Fruit fly (Drosophila melanogaster) whole organism, embryonic: ENCODE measurements around the gene CG46314.
A peak's percentile ranks its signal among the peaks of the same experiment; 100 is the strongest.

Experiments used
- B-H1 ChIP-seq: fragments of 200-800 bp; sonication (Bioruptor generic); IDR thresholded peaks from 3 replicates; pipeline ENCODE4 v1.3.6; 2022; ENCODE audit warnings: missing biosample characterization, missing genetic modification characterization
- CG10147 ChIP-seq: fragments of 200-800 bp; sonication (Bioruptor generic); optimal IDR thresholded peaks from 2 replicates; lab custom pipeline; 2019; ENCODE audit warnings: missing biosample characterization, mild to moderate bottlenecking, missing genetic modification characterization, moderate library complexity
- CG10209 ChIP-seq: fragments of 200-800 bp; sonication (Bioruptor generic); optimal IDR thresholded peaks from 3 replicates; lab custom pipeline; 2017; ENCODE audit warnings: missing biosample characterization, mild to moderate bottlenecking, missing genetic modification characterization, missing genetic modification reagents
- CG10654 ChIP-seq: fragments of 200-800 bp; sonication (Bioruptor generic); optimal IDR thresholded peaks from 2 replicates; lab custom pipeline; 2016; ENCODE audit warnings: missing biosample characterization, missing genetic modification characterization
- CG11093 ChIP-seq: fragments of 200-800 bp; sonication (Bioruptor generic); IDR thresholded peaks from 3 replicates; pipeline ENCODE4 v1.3.6; 2022; ENCODE audit warnings: missing biosample characterization, missing genetic modification characterization
- CG11398 ChIP-seq: fragments of 200-800 bp; sonication (Bioruptor generic); optimal IDR thresholded peaks from 2 replicates; lab custom pipeline; 2016; ENCODE audit warnings: missing biosample characterization, missing genetic modification characterization
- CG11560 ChIP-seq: fragments of 200-800 bp; sonication (Bioruptor generic); IDR thresholded peaks from 3 replicates; pipeline ENCODE4 v1.3.6; 2022; ENCODE audit warnings: missing biosample characterization, missing genetic modification characterization
- CG11723 ChIP-seq: fragments of 200-800 bp; sonication (Bioruptor generic); optimal IDR thresholded peaks from 2 replicates; lab custom pipeline; 2017; ENCODE audit warnings: missing biosample characterization, mild to moderate bottlenecking, missing genetic modification characterization
- CG12769 ChIP-seq: fragments of 200-800 bp; sonication (Bioruptor generic); optimal IDR thresholded peaks from 2 replicates; lab custom pipeline; 2019; ENCODE audit warnings: missing biosample characterization, mild to moderate bottlenecking, missing genetic modification characterization, moderate library complexity
- CG14667 ChIP-seq: fragments of 200-800 bp; sonication (Bioruptor generic); IDR thresholded peaks from 2 replicates; pipeline ENCODE4 v1.3.6; 2022; ENCODE audit warnings: missing biosample characterization, missing genetic modification characterization
- CG15011 ChIP-seq: fragments of 200-800 bp; sonication (Bioruptor generic); optimal IDR thresholded peaks from 3 replicates; lab custom pipeline; 2018; ENCODE audit warnings: missing biosample characterization, mild to moderate bottlenecking, missing genetic modification characterization
- CG1647 ChIP-seq: fragments of 200-800 bp; sonication (Bioruptor generic); optimal IDR thresholded peaks from 3 replicates; lab custom pipeline; 2016; ENCODE audit warnings: missing biosample characterization, missing genetic modification characterization
- CG17328 ChIP-seq: fragments of 200-800 bp; sonication (Bioruptor generic); IDR thresholded peaks from 2 replicates; pipeline ENCODE4 v1.3.6; 2022; ENCODE audit warnings: missing biosample characterization, missing genetic modification characterization
- CG31388 ChIP-seq: fragments of 200-800 bp; sonication (Bioruptor generic); optimal IDR thresholded peaks from 2 replicates; lab custom pipeline; 2016; ENCODE audit warnings: missing biosample characterization, missing genetic modification characterization
- CG32532 ChIP-seq: fragments of 200-800 bp; sonication (Bioruptor generic); IDR thresholded peaks from 2 replicates; pipeline ENCODE4 v1.3.6; 2022; ENCODE audit warnings: missing biosample characterization, missing genetic modification characterization
- CG4328 ChIP-seq: fragments of 200-800 bp; sonication (Bioruptor generic); optimal IDR thresholded peaks from 3 replicates; lab custom pipeline; 2017; ENCODE audit warnings: missing biosample characterization, missing genetic modification reagents, missing genetic modification characterization
- CG4404 ChIP-seq: fragments of 200-800 bp; sonication (Bioruptor generic); IDR thresholded peaks from 2 replicates; pipeline ENCODE4 v1.3.6; 2022; ENCODE audit warnings: missing biosample characterization, missing genetic modification characterization
- CG4424 ChIP-seq: fragments of 200-800 bp; sonication (Bioruptor generic); optimal IDR thresholded peaks from 3 replicates; lab custom pipeline; 2016; ENCODE audit warnings: missing biosample characterization, missing genetic modification characterization
- CG6791 ChIP-seq: fragments of 200-800 bp; sonication (Bioruptor generic); IDR thresholded peaks from 3 replicates; pipeline ENCODE4 v1.3.6; 2022; ENCODE audit warnings: missing biosample characterization, missing genetic modification characterization; ENCODE audit not compliant: partially characterized antibody
- CG8944 ChIP-seq: fragments of 200-800 bp; sonication (Bioruptor generic); optimal IDR thresholded peaks from 3 replicates; lab custom pipeline; 2016; ENCODE audit warnings: missing biosample characterization, missing genetic modification characterization
- CG9727 ChIP-seq: fragments of 200-800 bp; sonication (Bioruptor generic); optimal IDR thresholded peaks from 3 replicates; lab custom pipeline; 2017; ENCODE audit warnings: missing biosample characterization, mild to moderate bottlenecking, missing genetic modification characterization
- CG9876 ChIP-seq: fragments of 200-800 bp; sonication (Bioruptor generic); optimal IDR thresholded peaks from 2 replicates; lab custom pipeline; 2016; ENCODE audit warnings: missing biosample characterization, missing genetic modification characterization
- CG9932 ChIP-seq: fragments of 200-800 bp; sonication (Bioruptor generic); IDR thresholded peaks from 2 replicates; pipeline ENCODE4 v1.3.6; 2022; ENCODE audit warnings: missing biosample characterization, missing genetic modification characterization
- D19B ChIP-seq: fragments of 200-800 bp; sonication (Bioruptor generic); optimal IDR thresholded peaks from 2 replicates; lab custom pipeline; 2017; ENCODE audit warnings: missing biosample characterization, mild to moderate bottlenecking, missing genetic modification characterization
- Dll ChIP-seq: fragments of 200-800 bp; sonication (Bioruptor generic); IDR thresholded peaks from 4 replicates; pipeline ENCODE4 v1.3.6; 2022; ENCODE audit warnings: missing biosample characterization, missing genetic modification characterization; ENCODE audit not compliant: partially characterized antibody
- Dp ChIP-seq: fragments of 200-800 bp; sonication (Bioruptor generic); optimal IDR thresholded peaks from 2 replicates; lab custom pipeline; 2018; ENCODE audit warnings: missing biosample characterization, mild to moderate bottlenecking, missing genetic modification characterization, moderate library complexity
- HLH54F ChIP-seq: fragments of 200-800 bp; sonication (Bioruptor generic); optimal IDR thresholded peaks from 3 replicates; lab custom pipeline; 2016; ENCODE audit warnings: missing biosample characterization, missing genetic modification characterization
- Lhr ChIP-seq: fragments of 200-800 bp; sonication (Bioruptor generic); optimal IDR thresholded peaks from 3 replicates; lab custom pipeline; 2017; ENCODE audit warnings: mild to moderate bottlenecking, missing biosample characterization, missing genetic modification reagents, missing genetic modification characterization
- NC2α ChIP-seq: fragments of 200-800 bp; sonication (Bioruptor generic); optimal IDR thresholded peaks from 2 replicates; lab custom pipeline; 2016; ENCODE audit warnings: missing biosample characterization, missing genetic modification characterization
- Rfx ChIP-seq: fragments of 200-800 bp; sonication (Bioruptor generic); IDR thresholded peaks from 2 replicates; pipeline ENCODE4 v1.3.6; 2022; ENCODE audit warnings: missing biosample characterization, missing genetic modification characterization
- Scr ChIP-seq: fragments of 200-800 bp; sonication (Bioruptor generic); IDR thresholded peaks from 2 replicates; pipeline ENCODE4 v1.3.6; 2022; ENCODE audit warnings: missing biosample characterization, missing genetic modification characterization; ENCODE audit not compliant: partially characterized antibody
- Sin3A ChIP-seq: fragments of >200 bp; optimal IDR thresholded peaks from 2 replicates; lab custom pipeline; 2018
- Trl ChIP-seq, 3 experiments: fragments of >200 bp in 2 of 3; fragments of 200-800 bp in 1 of 3; sonication (Bioruptor generic) in 1 of 3; optimal IDR thresholded peaks; 2 replicates in 1 of 3; 3 replicates in 2 of 3; lab custom pipeline; 2016 to 2017; ENCODE audit warnings: missing biosample characterization in 1 of 3, missing genetic modification characterization in 1 of 3
- ap ChIP-seq: fragments of 200-800 bp; sonication (Bioruptor generic); IDR thresholded peaks from 2 replicates; pipeline ENCODE4 v1.3.6; 2022; ENCODE audit warnings: missing biosample characterization, missing genetic modification characterization
- bigmax ChIP-seq: fragments of 200-800 bp; sonication (Bioruptor generic); optimal IDR thresholded peaks from 2 replicates; lab custom pipeline; 2018; ENCODE audit warnings: missing biosample characterization, mild to moderate bottlenecking, missing genetic modification characterization
- br ChIP-seq: fragments of >200 bp; optimal IDR thresholded peaks from 2 replicates; lab custom pipeline; 2017
- chn ChIP-seq: fragments of 200-800 bp; sonication (Bioruptor generic); optimal IDR thresholded peaks from 2 replicates; lab custom pipeline; 2016; ENCODE audit warnings: missing biosample characterization, missing genetic modification characterization
- danr ChIP-seq: fragments of 200-800 bp; sonication (Bioruptor generic); IDR thresholded peaks from 2 replicates; pipeline ENCODE4 v1.3.6; 2022; ENCODE audit warnings: missing biosample characterization, missing genetic modification characterization
- fd102C ChIP-seq: fragments of 200-800 bp; sonication (Bioruptor generic); optimal IDR thresholded peaks from 2 replicates; lab custom pipeline; 2018; ENCODE audit warnings: missing biosample characterization, mild to moderate bottlenecking, missing genetic modification characterization, moderate library complexity
- fu2 ChIP-seq: fragments of 200-800 bp; sonication (Bioruptor generic); optimal IDR thresholded peaks from 2 replicates; lab custom pipeline; 2016; ENCODE audit warnings: missing biosample characterization, missing genetic modification characterization
- gro ChIP-seq: fragments of 200-800 bp; sonication (Bioruptor generic); optimal IDR thresholded peaks from 2 replicates; lab custom pipeline; 2016; ENCODE audit warnings: missing biosample characterization, missing genetic modification characterization
- jumu ChIP-seq: fragments of 200-800 bp; sonication (Bioruptor generic); optimal IDR thresholded peaks from 3 replicates; lab custom pipeline; 2016; ENCODE audit warnings: missing biosample characterization, missing genetic modification characterization
- pfk ChIP-seq: fragments of 200-800 bp; sonication (Bioruptor generic); optimal IDR thresholded peaks from 2 replicates; lab custom pipeline; 2018; ENCODE audit warnings: missing biosample characterization, mild to moderate bottlenecking, missing genetic modification characterization, moderate library complexity
- pnt ChIP-seq: fragments of 200-800 bp; sonication (Bioruptor generic); optimal IDR thresholded peaks from 3 replicates; lab custom pipeline; 2016; ENCODE audit warnings: missing biosample characterization, missing genetic modification characterization
- prd ChIP-seq, 3 experiments: fragments of >200 bp in 2 of 3; fragments of 200-800 bp in 1 of 3; sonication (Bioruptor generic) in 1 of 3; optimal IDR thresholded peaks in 2 of 3; IDR thresholded peaks in 1 of 3; 2 replicates in 2 of 3; 3 replicates in 1 of 3; pipeline versions ENCODE4 v1.3.6 to Lab custom; 2017 to 2022; ENCODE audit warnings: missing biosample characterization in 1 of 3, missing genetic modification characterization in 1 of 3
- salm ChIP-seq: fragments of 200-800 bp; sonication (Bioruptor generic); optimal IDR thresholded peaks from 2 replicates; lab custom pipeline; 2018; ENCODE audit warnings: missing biosample characterization, mild to moderate bottlenecking, missing genetic modification characterization
- sc ChIP-seq, 3 experiments: fragments of >200 bp in 2 of 3; fragments of 200-800 bp in 1 of 3; sonication (Bioruptor generic) in 1 of 3; optimal IDR thresholded peaks; 2 replicates in 2 of 3; 3 replicates in 1 of 3; lab custom pipeline; 2017; ENCODE audit warnings: mild to moderate bottlenecking in 1 of 3, missing biosample characterization in 1 of 3, missing genetic modification characterization in 1 of 3, missing genetic modification reagents in 1 of 3
- sim ChIP-seq: fragments of 200-800 bp; sonication (Bioruptor generic); IDR thresholded peaks from 2 replicates; pipeline ENCODE4 v1.3.6; 2022; ENCODE audit warnings: missing biosample characterization, missing genetic modification characterization
- slp2 ChIP-seq: fragments of 200-800 bp; sonication (Bioruptor generic); optimal IDR thresholded peaks from 2 replicates; lab custom pipeline; 2016; ENCODE audit warnings: missing biosample characterization, missing genetic modification characterization
- zfh1 ChIP-seq: fragments of 200-800 bp; sonication (Bioruptor generic); IDR thresholded peaks from 3 replicates; pipeline ENCODE4 v1.3.6; 2022; ENCODE audit warnings: missing biosample characterization, missing genetic modification characterization
- zfh2 ChIP-seq: fragments of 200-800 bp; sonication (Bioruptor generic); optimal IDR thresholded peaks from 2 replicates; lab custom pipeline; 2016; ENCODE audit warnings: missing biosample characterization, missing genetic modification characterization

CG46314 gene

dm6 chr2L:21344203-21344753 is 30.1 kb downstream of the CG46314 start, which contains the start of gene Tsp39D (continued):
- TF ChIP-seq CG10209 (GFP tag; lab: Kevin White, UChicago): no peak
- TF ChIP-seq fu2 (GFP tag; lab: Kevin White, UChicago): no peak
- no peak for TF ChIP-seq HLH54F
- no peak for TF ChIP-seq CG11093 (GFP tag; lab: Robert Waterston, UW)
- TF ChIP-seq pfk: no peak
- no peak for TF ChIP-seq salm (tag; lab: Kevin White, UChicago)
- no peak for TF ChIP-seq CG9932 (GFP tag; lab: Robert Waterston, UW)
- TF ChIP-seq CG4328 (GFP tag; lab: Kevin White, UChicago): no peak
- TF ChIP-seq CG4424 (GFP tag; lab: Kevin White, UChicago): no peak
- TF ChIP-seq fd102C (GFP tag; lab: Kevin White, UChicago): no peak
- no peak for TF ChIP-seq gro (GFP tag; lab: Kevin White, UChicago)
- no peak for TF ChIP-seq CG8944 (GFP tag; lab: Kevin White, UChicago)
- no peak for TF ChIP-seq CG11398 (GFP tag; lab: Kevin White, UChicago)
- no peak for TF ChIP-seq Trl (optimal IDR thresholded peaks at IDR 0.05; lab: Kevin White, UChicago)
- TF ChIP-seq Trl (GFP tag; optimal IDR thresholded peaks at IDR 0.05; lab: Kevin White, UChicago): no peak
- no peak for TF ChIP-seq pnt (GFP tag; lab: Kevin White, UChicago)
- no peak for TF ChIP-seq CG10654 (GFP tag; lab: Kevin White, UChicago)
- TF ChIP-seq Dll (GFP tag; lab: Robert Waterston, UW): peak; percentile 89
- TF ChIP-seq Rfx (GFP tag; lab: Robert Waterston, UW): no peak
- no peak for TF ChIP-seq CG9727 (GFP tag; lab: Kevin White, UChicago)
- no peak for TF ChIP-seq D19B (GFP tag; lab: Kevin White, UChicago)
- no peak for TF ChIP-seq danr (GFP tag; lab: Robert Waterston, UW)
- TF ChIP-seq CG1647 (GFP tag; lab: Kevin White, UChicago): no peak
- TF ChIP-seq CG17328 (GFP tag; lab: Robert Waterston, UW): no peak
- no peak for TF ChIP-seq chn (GFP tag; lab: Kevin White, UChicago)
- no peak for TF ChIP-seq CG11723 (GFP tag; lab: Kevin White, UChicago)
- TF ChIP-seq CG11560 (tag; lab: Robert Waterston, UW): no peak
- TF ChIP-seq Dp (GFP tag; lab: Kevin White, UChicago): peak; percentile 68
- no peak for TF ChIP-seq bigmax (GFP tag; lab: Kevin White, UChicago)
- no peak for TF ChIP-seq CG32532 (GFP tag; lab: Robert Waterston, UW)
- TF ChIP-seq jumu: peak; percentile 41
- no peak for TF ChIP-seq CG4404
- no peak for TF ChIP-seq br (lab: Kevin White, UChicago)
- TF ChIP-seq CG6791: peak; percentile 86
- TF ChIP-seq sim (GFP tag; lab: Robert Waterston, UW): no peak
- no peak for TF ChIP-seq CG10147 (GFP tag; lab: Kevin White, UChicago)
- TF ChIP-seq CG15011: no peak
- TF ChIP-seq Scr (GFP tag; lab: Robert Waterston, UW): peak; percentile 96
- no peak for TF ChIP-seq CG12769
- TF ChIP-seq Sin3A (lab: Kevin White, UChicago): peak; percentile 77
- no peak for TF ChIP-seq zfh2
- no peak for TF ChIP-seq slp2 (GFP tag; lab: Kevin White, UChicago)
- peak; percentile 72 for TF ChIP-seq Lhr (GFP tag; lab: Kevin White, UChicago)
- TF ChIP-seq zfh1 (GFP tag; lab: Robert Waterston, UW): no peak
- TF ChIP-seq sc (optimal IDR thresholded peaks at IDR 0.05; lab: Kevin White, UChicago): no peak
- no peak for TF ChIP-seq sc (GFP tag; optimal IDR thresholded peaks at IDR 0.05; lab: Kevin White, UChicago)
- TF ChIP-seq CG31388 (GFP tag; lab: Kevin White, UChicago): no peak
- no peak for TF ChIP-seq B-H1 (GFP tag; lab: Robert Waterston, UW)
- no peak for TF ChIP-seq CG14667 (GFP tag; lab: Robert Waterston, UW)
- TF ChIP-seq prd (optimal IDR thresholded peaks at IDR 0.05; lab: Kevin White, UChicago): no peak
- TF ChIP-seq prd (GFP tag; IDR thresholded peaks at IDR 0.05; lab: Robert Waterston, UW): no peak
- TF ChIP-seq NC2α (GFP tag; lab: Kevin White, UChicago): no peak
- no peak for TF ChIP-seq CG9876 (GFP tag; lab: Kevin White, UChicago)
- no peak for TF ChIP-seq ap (GFP tag; lab: Robert Waterston, UW)
